Fruit fly (Drosophila melanogaster) whole organism, prepupa: Measurements from ENCODE around the gene Snap24.

ENCODE experiments used
- CG11902 ChIP-seq: fragments of 200-800 bp; sonication (Bioruptor generic); optimal IDR thresholded peaks from 3 replicates; lab custom pipeline; 2016; ENCODE audit warnings: missing biosample characterization, missing genetic modification characterization
- CG1621 ChIP-seq: fragments of 200-800 bp; sonication (Bioruptor generic); optimal IDR thresholded peaks from 3 replicates; lab custom pipeline; 2018; ENCODE audit warnings: missing biosample characterization, mild to moderate bottlenecking, missing genetic modification characterization
- CG16779 ChIP-seq: fragments of 200-800 bp; sonication (Bioruptor generic); optimal IDR thresholded peaks from 3 replicates; lab custom pipeline; 2017; ENCODE audit warnings: missing biosample characterization, mild to moderate bottlenecking, missing genetic modification characterization
- CG32006 ChIP-seq: fragments of 200-800 bp; sonication (Bioruptor generic); optimal IDR thresholded peaks from 3 replicates; lab custom pipeline; 2017; ENCODE audit warnings: missing biosample characterization, mild to moderate bottlenecking, missing genetic modification characterization
- CG6163 ChIP-seq: fragments of 200-800 bp; sonication (Bioruptor generic); IDR thresholded peaks from 3 replicates; pipeline ENCODE4 v1.3.6; 2022; ENCODE audit warnings: missing biosample characterization, missing genetic modification characterization
- CG8319 ChIP-seq: fragments of 200-800 bp; sonication (Bioruptor generic); optimal IDR thresholded peaks from 3 replicates; lab custom pipeline; 2016; ENCODE audit warnings: missing biosample characterization, missing genetic modification characterization
- Ets21C ChIP-seq: fragments of 200-800 bp; sonication (Bioruptor generic); optimal IDR thresholded peaks from 3 replicates; lab custom pipeline; 2016; ENCODE audit warnings: missing biosample characterization, missing genetic modification characterization
- Ets96B ChIP-seq: fragments of 200-800 bp; optimal IDR thresholded peaks from 2 replicates; lab custom pipeline; 2019; ENCODE audit warnings: missing biosample characterization, mild to moderate bottlenecking, missing genetic modification characterization, moderate library complexity
- Hr38 ChIP-seq: sonication (Bioruptor generic); optimal IDR thresholded peaks from 2 replicates; lab custom pipeline; 2016; ENCODE audit warnings: missing biosample characterization, missing genetic modification characterization
- Hr39 ChIP-seq: fragments of 200-800 bp; sonication (Bioruptor generic); optimal IDR thresholded peaks from 2 replicates; lab custom pipeline; 2016; ENCODE audit warnings: missing biosample characterization, missing genetic modification characterization
- Smox ChIP-seq: fragments of 200-800 bp; sonication (Bioruptor generic); optimal IDR thresholded peaks from 3 replicates; lab custom pipeline; 2016; ENCODE audit warnings: missing biosample characterization, missing genetic modification characterization
- Sox102F ChIP-seq: fragments of 200-800 bp; sonication (Bioruptor generic); optimal IDR thresholded peaks from 2 replicates; lab custom pipeline; 2016; ENCODE audit warnings: missing biosample characterization, mild to moderate bottlenecking, missing genetic modification characterization
- achi ChIP-seq: fragments of 200-800 bp; sonication (Bioruptor generic); optimal IDR thresholded peaks from 3 replicates; lab custom pipeline; 2016; ENCODE audit warnings: missing biosample characterization, missing genetic modification characterization
- spab ChIP-seq: fragments of 200-800 bp; sonication (Bioruptor generic); optimal IDR thresholded peaks from 2 replicates; lab custom pipeline; 2017; ENCODE audit warnings: missing biosample characterization, mild to moderate bottlenecking, missing genetic modification characterization, missing genetic modification reagents

- TF ChIP-seq achi (GFP tag; lab: Kevin White, UChicago) (no peak), CG32006 (no peak), Hr38 (GFP tag; lab: Kevin White, UChicago) (no peak), CG6163 (no peak), Ets21C (GFP tag; lab: Kevin White, UChicago) (no peak), Sox102F (GFP tag; lab: Kevin White, UChicago) (no peak), CG1621 (peak; percentile 1), CG11902 (GFP tag; lab: Kevin White, UChicago) (no peak), Ets96B (tag; lab: Kevin White, UChicago) (no peak), spab (GFP tag; lab: Kevin White, UChicago) (no peak), CG8319 (no peak), Hr39 (GFP tag; lab: Kevin White, UChicago) (no peak), CG16779 (tag; lab: Kevin White, UChicago) (no peak), Smox (no peak)
Measured at dm6 chr3R:9779764-9780163, 16.8 kb upstream of the Snap24 start, which contains the start of gene CG12947.
